Fruit fly (Drosophila melanogaster) whole organism, embryonic: Measurements from ENCODE around the gene Gdh.
A peak's percentile ranks its signal among the peaks of the same experiment; 100 is the strongest.

ENCODE experiments used
- Antp ChIP-seq: fragments of 200-800 bp; sonication (Bioruptor generic); optimal IDR thresholded peaks from 3 replicates; lab custom pipeline; 2016; ENCODE audit warnings: missing biosample characterization, missing genetic modification characterization
- Asciz ChIP-seq: fragments of 200-800 bp; sonication (Bioruptor generic); optimal IDR thresholded peaks from 2 replicates; lab custom pipeline; 2017; ENCODE audit warnings: missing biosample characterization, mild to moderate bottlenecking, missing genetic modification characterization, missing genetic modification reagents
- B-H1 ChIP-seq: fragments of 200-800 bp; sonication (Bioruptor generic); IDR thresholded peaks from 3 replicates; pipeline ENCODE4 v1.3.6; 2022; ENCODE audit warnings: missing biosample characterization, missing genetic modification characterization
- CG10543 ChIP-seq: fragments of 200-800 bp; sonication (Bioruptor generic); optimal IDR thresholded peaks from 3 replicates; lab custom pipeline; 2017; ENCODE audit warnings: missing biosample characterization, mild to moderate bottlenecking, missing genetic modification characterization, moderate library complexity
- CG12155 ChIP-seq: fragments of 200-800 bp; sonication (Bioruptor generic); optimal IDR thresholded peaks from 3 replicates; lab custom pipeline; 2016; ENCODE audit warnings: missing biosample characterization, missing genetic modification characterization
- CG13894 ChIP-seq: fragments of 200-800 bp; sonication (Bioruptor generic); optimal IDR thresholded peaks from 3 replicates; lab custom pipeline; 2018; ENCODE audit warnings: missing biosample characterization, mild to moderate bottlenecking, missing genetic modification characterization, moderate library complexity
- CG17186 ChIP-seq: fragments of 200-800 bp; sonication (Bioruptor generic); optimal IDR thresholded peaks from 3 replicates; lab custom pipeline; 2017; ENCODE audit warnings: missing biosample characterization, missing genetic modification reagents, missing genetic modification characterization
- CG2199 ChIP-seq: fragments of 200-800 bp; sonication (Bioruptor generic); IDR thresholded peaks from 3 replicates; pipeline ENCODE4 v1.3.6; 2022; ENCODE audit warnings: missing biosample characterization, missing genetic modification characterization
- CG3163 ChIP-seq: fragments of 200-800 bp; sonication (Bioruptor generic); optimal IDR thresholded peaks from 3 replicates; lab custom pipeline; 2016; ENCODE audit warnings: missing biosample characterization, missing genetic modification characterization
- CG4282 ChIP-seq: fragments of 200-800 bp; sonication (Bioruptor generic); optimal IDR thresholded peaks from 2 replicates; lab custom pipeline; 2016; ENCODE audit warnings: missing biosample characterization, missing genetic modification characterization
- CG4360 ChIP-seq: fragments of 200-800 bp; sonication (Bioruptor generic); IDR thresholded peaks from 2 replicates; pipeline ENCODE4 v1.3.6; 2022; ENCODE audit warnings: missing biosample characterization, missing genetic modification characterization
- CG6254 ChIP-seq: fragments of 200-800 bp; sonication (Bioruptor generic); optimal IDR thresholded peaks from 3 replicates; lab custom pipeline; 2017; ENCODE audit warnings: mild to moderate bottlenecking, missing biosample characterization, missing genetic modification reagents, missing genetic modification characterization
- CG6689 ChIP-seq: fragments of 200-800 bp; sonication (Bioruptor generic); IDR thresholded peaks from 2 replicates; pipeline ENCODE4 v1.3.6; 2022; ENCODE audit warnings: missing biosample characterization, missing genetic modification characterization
- CG9727 ChIP-seq: fragments of 200-800 bp; sonication (Bioruptor generic); optimal IDR thresholded peaks from 3 replicates; lab custom pipeline; 2017; ENCODE audit warnings: missing biosample characterization, mild to moderate bottlenecking, missing genetic modification characterization
- CTCF ChIP-seq: fragments of 200-800 bp; sonication (Bioruptor generic); optimal IDR thresholded peaks from 2 replicates; lab custom pipeline; 2017; ENCODE audit warnings: missing biosample characterization, mild to moderate bottlenecking, missing genetic modification characterization, moderate library complexity
- CoRest ChIP-seq: fragments of 200-800 bp; sonication (Bioruptor generic); optimal IDR thresholded peaks from 3 replicates; lab custom pipeline; 2018; ENCODE audit warnings: missing biosample characterization, mild to moderate bottlenecking, missing genetic modification characterization, moderate library complexity
- D ChIP-seq, 2 experiments: fragments of 200-800 bp in 1 of 2; fragments of >200 bp in 1 of 2; sonication (Bioruptor generic) in 1 of 2; optimal IDR thresholded peaks; 2 replicates in 1 of 2; 3 replicates in 1 of 2; lab custom pipeline; 2017; ENCODE audit warnings: mild to moderate bottlenecking in 1 of 2, missing biosample characterization in 1 of 2, missing genetic modification characterization in 1 of 2, missing genetic modification reagents in 1 of 2
- D19A ChIP-seq: fragments of 200-800 bp; optimal IDR thresholded peaks from 3 replicates; lab custom pipeline; 2019; ENCODE audit warnings: missing biosample characterization, mild to moderate bottlenecking, missing genetic modification characterization, moderate library complexity
- Drgx ChIP-seq: fragments of 200-800 bp; sonication (Bioruptor generic); IDR thresholded peaks from 2 replicates; pipeline ENCODE4 v1.3.6; 2022; ENCODE audit warnings: missing biosample characterization, missing genetic modification characterization
- ERR ChIP-seq: fragments of 200-800 bp; sonication (Bioruptor generic); optimal IDR thresholded peaks from 2 replicates; lab custom pipeline; 2016; ENCODE audit warnings: missing biosample characterization, missing genetic modification characterization
- Ets97D ChIP-seq: fragments of 200-800 bp; sonication (Bioruptor generic); optimal IDR thresholded peaks from 3 replicates; lab custom pipeline; 2016; ENCODE audit warnings: missing biosample characterization, missing genetic modification characterization
- HLH3B ChIP-seq: fragments of 200-800 bp; sonication (Bioruptor generic); IDR thresholded peaks from 2 replicates; pipeline ENCODE4 v1.3.6; 2022; ENCODE audit warnings: missing biosample characterization, missing genetic modification characterization
- HmgD ChIP-seq: fragments of 200-800 bp; sonication (Bioruptor generic); optimal IDR thresholded peaks from 3 replicates; lab custom pipeline; 2016; ENCODE audit warnings: missing biosample characterization, missing genetic modification characterization
- Lhr ChIP-seq: fragments of 200-800 bp; sonication (Bioruptor generic); optimal IDR thresholded peaks from 3 replicates; lab custom pipeline; 2017; ENCODE audit warnings: mild to moderate bottlenecking, missing biosample characterization, missing genetic modification reagents, missing genetic modification characterization
- Myb ChIP-seq: fragments of 200-800 bp; sonication (Bioruptor generic); optimal IDR thresholded peaks from 2 replicates; lab custom pipeline; 2016; ENCODE audit warnings: missing biosample characterization, missing genetic modification characterization
- Nf-YC ChIP-seq: fragments of 200-800 bp; optimal IDR thresholded peaks from 3 replicates; lab custom pipeline; 2019; ENCODE audit warnings: missing biosample characterization, mild to moderate bottlenecking, missing genetic modification characterization, moderate library complexity
- Usf ChIP-seq: fragments of 200-800 bp; sonication (Bioruptor generic); optimal IDR thresholded peaks from 2 replicates; lab custom pipeline; 2017; ENCODE audit warnings: missing genotype, missing biosample characterization, missing genetic modification characterization
- Xbp1 ChIP-seq: fragments of 200-800 bp; sonication (Bioruptor generic); optimal IDR thresholded peaks from 3 replicates; lab custom pipeline; 2016; ENCODE audit warnings: missing biosample characterization, mild to moderate bottlenecking, missing genetic modification characterization
- Xrp1 ChIP-seq: fragments of 200-800 bp; sonication (Bioruptor generic); IDR thresholded peaks from 2 replicates; pipeline ENCODE4 v1.3.6; 2022; ENCODE audit warnings: missing biosample characterization, missing genetic modification characterization
- YL-1 ChIP-seq: fragments of 200-800 bp; sonication (Bioruptor generic); optimal IDR thresholded peaks from 3 replicates; lab custom pipeline; 2017; ENCODE audit warnings: missing biosample characterization, mild to moderate bottlenecking, missing genetic modification characterization
- bbx ChIP-seq: fragments of 200-800 bp; sonication (Bioruptor generic); IDR thresholded peaks from 2 replicates; pipeline ENCODE4 v1.3.6; 2022; ENCODE audit warnings: missing biosample characterization, missing genetic modification characterization; ENCODE audit not compliant: partially characterized antibody
- cato ChIP-seq: fragments of 200-800 bp; sonication (Bioruptor generic); optimal IDR thresholded peaks from 2 replicates; lab custom pipeline; 2016; ENCODE audit warnings: missing biosample characterization, missing genetic modification characterization, borderline replicate concordance
- cg ChIP-seq: fragments of 200-800 bp; sonication (Bioruptor generic); optimal IDR thresholded peaks from 3 replicates; lab custom pipeline; 2019; ENCODE audit warnings: missing biosample characterization, mild to moderate bottlenecking, missing genetic modification characterization, moderate library complexity
- chif ChIP-seq, 2 experiments: fragments of 200-800 bp; sonication (Bioruptor generic); optimal IDR thresholded peaks; 3 replicates each; lab custom pipeline; 2016; ENCODE audit warnings: missing biosample characterization in 2 of 2, missing genetic modification characterization in 2 of 2
- chm ChIP-seq: fragments of 200-800 bp; sonication (Bioruptor generic); IDR thresholded peaks from 2 replicates; pipeline ENCODE4 v1.3.6; 2022; ENCODE audit warnings: missing biosample characterization, missing genetic modification characterization
- corto ChIP-seq: fragments of 200-800 bp; sonication (Bioruptor generic); optimal IDR thresholded peaks from 2 replicates; lab custom pipeline; 2016; ENCODE audit warnings: missing biosample characterization, mild to moderate bottlenecking, missing genetic modification characterization, moderate library complexity
- dimm ChIP-seq: fragments of 200-800 bp; sonication (Bioruptor generic); IDR thresholded peaks from 2 replicates; pipeline ENCODE4 v1.3.6; 2022; ENCODE audit warnings: missing biosample characterization, missing genetic modification characterization
- ewg ChIP-seq: fragments of 200-800 bp; sonication (Bioruptor generic); optimal IDR thresholded peaks from 3 replicates; lab custom pipeline; 2017; ENCODE audit warnings: mild to moderate bottlenecking, missing biosample characterization, missing genetic modification reagents, missing genetic modification characterization
- fu2 ChIP-seq: fragments of 200-800 bp; sonication (Bioruptor generic); optimal IDR thresholded peaks from 2 replicates; lab custom pipeline; 2016; ENCODE audit warnings: missing biosample characterization, missing genetic modification characterization
- grau ChIP-seq: fragments of 200-800 bp; optimal IDR thresholded peaks from 3 replicates; lab custom pipeline; 2019; ENCODE audit warnings: missing biosample characterization, mild to moderate bottlenecking, missing genetic modification characterization, moderate library complexity
- h ChIP-seq: fragments of >200 bp; optimal IDR thresholded peaks from 2 replicates; lab custom pipeline; 2017
- hb ChIP-seq: fragments of 200-800 bp; sonication (Bioruptor generic); IDR thresholded peaks from 3 replicates; pipeline ENCODE4 v1.3.6; 2022; ENCODE audit warnings: missing biosample characterization, missing genetic modification characterization; ENCODE audit not compliant: partially characterized antibody
- hbn ChIP-seq: fragments of 200-800 bp; sonication (Bioruptor generic); IDR thresholded peaks from 2 replicates; pipeline ENCODE4 v1.3.6; 2022; ENCODE audit warnings: missing biosample characterization, missing genetic modification characterization; ENCODE audit not compliant: partially characterized antibody
- hth ChIP-seq: fragments of >200 bp; optimal IDR thresholded peaks from 2 replicates; lab custom pipeline; 2017; ENCODE audit warnings: inconsistent platforms
- knrl ChIP-seq: fragments of 200-800 bp; sonication (Bioruptor generic); IDR thresholded peaks from 3 replicates; pipeline ENCODE4 v1.3.6; 2022; ENCODE audit warnings: missing biosample characterization, missing genetic modification characterization; ENCODE audit not compliant: partially characterized antibody
- lov ChIP-seq, 2 experiments: fragments of 200-800 bp in 1 of 2; fragments of >200 bp in 1 of 2; sonication (Bioruptor generic) in 1 of 2; IDR thresholded peaks in 1 of 2; optimal IDR thresholded peaks in 1 of 2; 2 replicates in 1 of 2; 3 replicates in 1 of 2; pipeline versions ENCODE4 v1.3.6 to Lab custom; 2017 to 2022; ENCODE audit warnings: missing biosample characterization in 1 of 2, missing genetic modification characterization in 1 of 2
- nerfin-1 ChIP-seq: fragments of 200-800 bp; sonication (Bioruptor generic); optimal IDR thresholded peaks from 3 replicates; lab custom pipeline; 2019; ENCODE audit warnings: missing biosample characterization, mild to moderate bottlenecking, missing genetic modification characterization, moderate library complexity
- pb ChIP-seq: fragments of 200-800 bp; sonication (Bioruptor generic); optimal IDR thresholded peaks from 3 replicates; lab custom pipeline; 2016; ENCODE audit warnings: missing biosample characterization, missing genetic modification characterization
- pfk ChIP-seq: fragments of 200-800 bp; sonication (Bioruptor generic); optimal IDR thresholded peaks from 2 replicates; lab custom pipeline; 2018; ENCODE audit warnings: missing biosample characterization, mild to moderate bottlenecking, missing genetic modification characterization, moderate library complexity
- run ChIP-seq: fragments of 200-800 bp; sonication (Bioruptor generic); optimal IDR thresholded peaks from 3 replicates; lab custom pipeline; 2018; ENCODE audit warnings: missing biosample characterization, mild to moderate bottlenecking, missing genetic modification characterization
- wor ChIP-seq: fragments of 200-800 bp; sonication (Bioruptor generic); IDR thresholded peaks from 2 replicates; pipeline ENCODE4 v1.3.6; 2022; ENCODE audit warnings: missing biosample characterization, missing genetic modification characterization

Gene Gdh

DNA sequence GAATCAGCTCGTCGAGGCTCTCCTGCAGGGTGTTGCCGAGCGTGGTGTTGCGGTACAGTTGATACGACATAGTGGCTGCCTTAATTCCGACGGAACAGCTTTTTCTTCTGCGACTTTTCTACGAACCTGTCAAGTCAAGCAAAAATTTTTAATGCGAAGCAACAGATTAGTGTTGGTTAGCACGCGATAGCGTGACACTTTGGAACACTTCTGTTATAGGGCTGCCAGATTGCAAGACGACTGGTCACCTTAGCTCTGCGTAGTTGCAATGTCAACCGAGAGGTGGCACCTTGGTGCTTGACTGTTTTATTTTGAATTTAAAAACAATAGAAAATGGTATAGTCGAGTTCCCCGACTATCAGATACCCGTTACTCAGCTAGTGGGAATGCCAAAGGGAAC lies 52.0 kb downstream of the Gdh start, which contains the start of gene TfIIA-S (continued):
- TF ChIP-seq hth (lab: Kevin White, UChicago) (no peak), ERR (GFP tag; lab: Kevin White, UChicago) (peak; percentile 86), Lhr (GFP tag; lab: Kevin White, UChicago) (peak; percentile 97), D (optimal IDR thresholded peaks at IDR 0.05; lab: Kevin White, UChicago) (no peak), D (GFP tag; optimal IDR thresholded peaks at IDR 0.05; lab: Kevin White, UChicago) (peak; percentile 40), corto (GFP tag; lab: Kevin White, UChicago) (no peak), knrl (no peak), HmgD (GFP tag; lab: Kevin White, UChicago) (peak; percentile 93), chif (GFP tag; optimal IDR thresholded peaks at IDR 0.05; lab: Kevin White, UChicago) (peak; percentile 73 to 77), CG3163 (GFP tag; lab: Kevin White, UChicago) (peak; percentile 80), B-H1 (GFP tag; lab: Robert Waterston, UW) (no peak), lov (optimal IDR thresholded peaks at IDR 0.05; lab: Kevin White, UChicago) (no peak), lov (GFP tag; IDR thresholded peaks at IDR 0.05; lab: Robert Waterston, UW) (no peak), CTCF (GFP tag; lab: Kevin White, UChicago) (peak; percentile 97), CG9727 (peak; percentile 54), chm (GFP tag; lab: Robert Waterston, UW) (no peak), ewg (peak; percentile 55), YL-1 (GFP tag; lab: Kevin White, UChicago) (peak; percentile 92), CG4282 (peak; percentile 91), CG12155 (GFP tag; lab: Kevin White, UChicago) (peak; percentile 84), CG10543 (peak; percentile 84), pb (GFP tag; lab: Kevin White, UChicago) (peak; percentile 79), nerfin-1 (tag; lab: Kevin White, UChicago) (peak; percentile 45), CG6254 (no peak), CG17186 (GFP tag; lab: Kevin White, UChicago) (peak; percentile 78), cato (GFP tag; lab: Kevin White, UChicago) (peak; percentile 30), Drgx (GFP tag; lab: Robert Waterston, UW) (no peak), CG2199 (no peak), D19A (tag; lab: Kevin White, UChicago) (no peak), CG4360 (GFP tag; lab: Robert Waterston, UW) (no peak), run (tag; lab: Kevin White, UChicago) (no peak), Asciz (peak; percentile 42), CG6689 (GFP tag; lab: Robert Waterston, UW) (no peak), cg (GFP tag; lab: Kevin White, UChicago) (no peak), hb (GFP tag; lab: Robert Waterston, UW) (no peak), Ets97D (peak; percentile 95), dimm (GFP tag; lab: Robert Waterston, UW) (no peak), Myb (GFP tag; lab: Kevin White, UChicago) (peak; percentile 100), Usf (GFP tag; lab: Kevin White, UChicago) (peak; percentile 34), fu2 (peak; percentile 85), pfk (peak; percentile 2), Xrp1 (GFP tag; lab: Robert Waterston, UW) (no peak), grau (tag; lab: Kevin White, UChicago) (peak; percentile 63), Xbp1 (GFP tag; lab: Kevin White, UChicago) (peak; percentile 90), wor (GFP tag; lab: Robert Waterston, UW) (no peak), hbn (no peak), bbx (GFP tag; lab: Robert Waterston, UW) (no peak), HLH3B (GFP tag; lab: Robert Waterston, UW) (no peak), CoRest (peak; percentile 64), Antp (GFP tag; lab: Kevin White, UChicago) (peak; percentile 86), Nf-YC (tag; lab: Kevin White, UChicago) (peak; percentile 56), CG13894 (tag; lab: Kevin White, UChicago) (no peak), h (lab: Kevin White, UChicago) (no peak)
